Fruit fly (Drosophila melanogaster) whole organism, embryonic: ENCODE results near the gene CG13029.

ENCODE experiments used
- Abd-B ChIP-seq: fragments of 200-800 bp; sonication (Bioruptor generic); optimal IDR thresholded peaks from 2 replicates; lab custom pipeline; 2018; ENCODE audit warnings: missing biosample characterization, mild to moderate bottlenecking, missing genetic modification characterization, moderate library complexity
- Atf-2 ChIP-seq: fragments of 200-800 bp; sonication (Bioruptor generic); optimal IDR thresholded peaks from 2 replicates; lab custom pipeline; 2016; ENCODE audit warnings: missing biosample characterization, missing genetic modification characterization
- Bteb2 ChIP-seq: fragments of 200-800 bp; sonication (Bioruptor generic); optimal IDR thresholded peaks from 2 replicates; lab custom pipeline; 2016; ENCODE audit warnings: missing biosample characterization, missing genetic modification characterization
- C15 ChIP-seq: fragments of 200-800 bp; sonication (Bioruptor generic); IDR thresholded peaks from 3 replicates; pipeline ENCODE4 v1.3.6; 2022; ENCODE audit warnings: missing biosample characterization, missing genetic modification characterization
- CG10209 ChIP-seq: fragments of 200-800 bp; sonication (Bioruptor generic); optimal IDR thresholded peaks from 3 replicates; lab custom pipeline; 2017; ENCODE audit warnings: missing biosample characterization, mild to moderate bottlenecking, missing genetic modification characterization, missing genetic modification reagents
- CG11247 ChIP-seq: fragments of 200-800 bp; sonication (Bioruptor generic); IDR thresholded peaks from 2 replicates; pipeline ENCODE4 v1.3.6; 2022; ENCODE audit warnings: missing biosample characterization, missing genetic modification characterization
- CG12659 ChIP-seq: fragments of 200-800 bp; sonication (Bioruptor generic); optimal IDR thresholded peaks from 3 replicates; lab custom pipeline; 2017; ENCODE audit warnings: mild to moderate bottlenecking, missing biosample characterization, missing genetic modification reagents, missing genetic modification characterization
- CG12942 ChIP-seq: fragments of 200-800 bp; sonication (Bioruptor generic); optimal IDR thresholded peaks from 3 replicates; lab custom pipeline; 2016; ENCODE audit warnings: missing biosample characterization, missing genetic modification characterization
- CG13123 ChIP-seq: fragments of 200-800 bp; sonication (Bioruptor generic); optimal IDR thresholded peaks from 2 replicates; lab custom pipeline; 2016; ENCODE audit warnings: missing biosample characterization, missing genetic modification characterization
- CG14860 ChIP-seq: fragments of 200-800 bp; sonication (Bioruptor generic); IDR thresholded peaks from 3 replicates; pipeline ENCODE4 v1.3.6; 2022; ENCODE audit warnings: missing biosample characterization, missing genetic modification characterization; ENCODE audit not compliant: partially characterized antibody
- CG15011 ChIP-seq: fragments of 200-800 bp; sonication (Bioruptor generic); optimal IDR thresholded peaks from 3 replicates; lab custom pipeline; 2018; ENCODE audit warnings: missing biosample characterization, mild to moderate bottlenecking, missing genetic modification characterization
- CG15479 ChIP-seq: fragments of 200-800 bp; sonication (Bioruptor generic); optimal IDR thresholded peaks from 3 replicates; lab custom pipeline; 2019; ENCODE audit warnings: missing biosample characterization, mild to moderate bottlenecking, missing genetic modification characterization, moderate library complexity
- CG2116 ChIP-seq: fragments of 200-800 bp; sonication (Bioruptor generic); optimal IDR thresholded peaks from 3 replicates; lab custom pipeline; 2018; ENCODE audit warnings: missing biosample characterization, mild to moderate bottlenecking, missing genetic modification characterization
- CG2712 ChIP-seq: fragments of 200-800 bp; optimal IDR thresholded peaks from 3 replicates; lab custom pipeline; 2019; ENCODE audit warnings: missing biosample characterization, mild to moderate bottlenecking, missing genetic modification characterization, moderate library complexity
- CG4854 ChIP-seq: fragments of 200-800 bp; sonication (Bioruptor generic); optimal IDR thresholded peaks from 2 replicates; lab custom pipeline; 2016; ENCODE audit warnings: missing biosample characterization, missing genetic modification characterization, inconsistent platforms
- CG6689 ChIP-seq: fragments of 200-800 bp; sonication (Bioruptor generic); IDR thresholded peaks from 2 replicates; pipeline ENCODE4 v1.3.6; 2022; ENCODE audit warnings: missing biosample characterization, missing genetic modification characterization
- CG7271 ChIP-seq: fragments of 200-800 bp; sonication (Bioruptor generic); optimal IDR thresholded peaks from 2 replicates; lab custom pipeline; 2018; ENCODE audit warnings: missing biosample characterization, mild to moderate bottlenecking, missing genetic modification characterization, moderate library complexity
- CG7928 ChIP-seq: fragments of 200-800 bp; sonication (Bioruptor generic); optimal IDR thresholded peaks from 2 replicates; lab custom pipeline; 2017; ENCODE audit warnings: missing biosample characterization, mild to moderate bottlenecking, missing genetic modification characterization
- CG8290 ChIP-seq, 3 experiments: fragments of 200-800 bp; sonication (Bioruptor generic); optimal IDR thresholded peaks; 2 replicates each; lab custom pipeline; 2016 to 2019; ENCODE audit warnings: missing biosample characterization in 3 of 3, missing genetic modification characterization in 3 of 3, mild to moderate bottlenecking in 2 of 3, moderate library complexity in 1 of 3
- Camta ChIP-seq: fragments of 200-800 bp; sonication (Bioruptor generic); optimal IDR thresholded peaks from 2 replicates; lab custom pipeline; 2016; ENCODE audit warnings: missing biosample characterization, missing genetic modification characterization
- D ChIP-seq, 2 experiments: fragments of 200-800 bp in 1 of 2; fragments of >200 bp in 1 of 2; sonication (Bioruptor generic) in 1 of 2; optimal IDR thresholded peaks; 2 replicates in 1 of 2; 3 replicates in 1 of 2; lab custom pipeline; 2017; ENCODE audit warnings: mild to moderate bottlenecking in 1 of 2, missing biosample characterization in 1 of 2, missing genetic modification characterization in 1 of 2, missing genetic modification reagents in 1 of 2
- E2f2 ChIP-seq: fragments of 200-800 bp; sonication (Bioruptor generic); IDR thresholded peaks from 2 replicates; pipeline ENCODE4 v1.3.6; 2022; ENCODE audit warnings: missing biosample characterization, missing genetic modification characterization
- Hmx ChIP-seq: fragments of 200-800 bp; sonication (Bioruptor generic); optimal IDR thresholded peaks from 2 replicates; lab custom pipeline; 2016; ENCODE audit warnings: missing biosample characterization, missing genetic modification characterization
- Hr3 ChIP-seq: fragments of 200-800 bp; sonication (Bioruptor generic); optimal IDR thresholded peaks from 3 replicates; lab custom pipeline; 2016; ENCODE audit warnings: missing biosample characterization, missing genetic modification characterization
- Hr78 ChIP-seq, 2 experiments: fragments of 200-800 bp in 1 of 2; fragments of >200 bp in 1 of 2; sonication (Bioruptor generic) in 1 of 2; optimal IDR thresholded peaks; 2 replicates each; lab custom pipeline; 2017 to 2019; ENCODE audit warnings: missing biosample characterization in 2 of 2, missing genetic modification characterization in 2 of 2, mild to moderate bottlenecking in 1 of 2, moderate library complexity in 1 of 2
- Mrtf ChIP-seq: fragments of 200-800 bp; sonication (Bioruptor generic); IDR thresholded peaks from 3 replicates; pipeline ENCODE4 v1.3.6; 2022; ENCODE audit warnings: missing biosample characterization, missing genetic modification characterization
- Oli ChIP-seq: fragments of 200-800 bp; sonication (Bioruptor generic); optimal IDR thresholded peaks from 2 replicates; lab custom pipeline; 2018; ENCODE audit warnings: missing biosample characterization, mild to moderate bottlenecking, missing genetic modification characterization, moderate library complexity
- Poxn ChIP-seq: fragments of 200-800 bp; sonication (Bioruptor generic); IDR thresholded peaks from 2 replicates; pipeline ENCODE4 v1.3.6; 2022; ENCODE audit warnings: missing biosample characterization, missing genetic modification characterization
- Stat92E ChIP-seq, 3 experiments: fragments of >200 bp in 2 of 3; fragments of 200-800 bp in 1 of 3; sonication (Bioruptor generic) in 1 of 3; optimal IDR thresholded peaks; 2 replicates each; lab custom pipeline; 2017 to 2019; ENCODE audit warnings: missing biosample characterization in 3 of 3, missing genetic modification characterization in 3 of 3, mild to moderate bottlenecking in 1 of 3, moderate library complexity in 1 of 3
- ash1 ChIP-seq: fragments of 200-800 bp; sonication (Bioruptor generic); optimal IDR thresholded peaks from 2 replicates; lab custom pipeline; 2018; ENCODE audit warnings: missing biosample characterization, mild to moderate bottlenecking, missing genetic modification characterization
- bcd ChIP-seq: fragments of 200-800 bp; sonication (Bioruptor generic); optimal IDR thresholded peaks from 2 replicates; lab custom pipeline; 2017; ENCODE audit warnings: missing biosample characterization, mild to moderate bottlenecking, missing genetic modification characterization
- caup ChIP-seq: fragments of 200-800 bp; sonication (Bioruptor generic); optimal IDR thresholded peaks from 3 replicates; lab custom pipeline; 2017; ENCODE audit warnings: missing biosample characterization, mild to moderate bottlenecking, missing genetic modification characterization, moderate library complexity; ENCODE audit not compliant: severe bottlenecking
- chif ChIP-seq, 2 experiments: fragments of 200-800 bp; sonication (Bioruptor generic); optimal IDR thresholded peaks; 3 replicates each; lab custom pipeline; 2016; ENCODE audit warnings: missing biosample characterization in 2 of 2, missing genetic modification characterization in 2 of 2
- ci ChIP-seq: fragments of 200-800 bp; sonication (Bioruptor generic); IDR thresholded peaks from 3 replicates; pipeline ENCODE4 v1.3.6; 2022; ENCODE audit warnings: missing biosample characterization, missing genetic modification characterization
- cwo ChIP-seq: fragments of 200-800 bp; sonication (Bioruptor generic); optimal IDR thresholded peaks from 3 replicates; lab custom pipeline; 2017; ENCODE audit warnings: missing biosample characterization, missing genetic modification characterization, mild to moderate bottlenecking, moderate library complexity, missing genetic modification reagents
- dati ChIP-seq: fragments of 200-800 bp; sonication (Bioruptor generic); IDR thresholded peaks from 2 replicates; pipeline ENCODE4 v1.3.6; 2022; ENCODE audit warnings: missing biosample characterization, missing genetic modification characterization
- hbn ChIP-seq: fragments of 200-800 bp; sonication (Bioruptor generic); IDR thresholded peaks from 2 replicates; pipeline ENCODE4 v1.3.6; 2022; ENCODE audit warnings: missing biosample characterization, missing genetic modification characterization; ENCODE audit not compliant: partially characterized antibody
- ind ChIP-seq: fragments of 200-800 bp; sonication (Bioruptor generic); optimal IDR thresholded peaks from 3 replicates; lab custom pipeline; 2016; ENCODE audit warnings: missing biosample characterization, missing genetic modification characterization
- odd ChIP-seq: fragments of 200-800 bp; sonication (Bioruptor generic); optimal IDR thresholded peaks from 2 replicates; lab custom pipeline; 2017; ENCODE audit warnings: missing biosample characterization, mild to moderate bottlenecking, missing genetic modification characterization
- p53 ChIP-seq: fragments of 200-800 bp; sonication (Bioruptor generic); optimal IDR thresholded peaks from 2 replicates; lab custom pipeline; 2016; ENCODE audit warnings: missing biosample characterization, missing genetic modification characterization
- prd ChIP-seq, 3 experiments: fragments of >200 bp in 2 of 3; fragments of 200-800 bp in 1 of 3; sonication (Bioruptor generic) in 1 of 3; optimal IDR thresholded peaks in 2 of 3; IDR thresholded peaks in 1 of 3; 2 replicates in 2 of 3; 3 replicates in 1 of 3; pipeline versions ENCODE4 v1.3.6 to Lab custom; 2017 to 2022; ENCODE audit warnings: missing biosample characterization in 1 of 3, missing genetic modification characterization in 1 of 3
- ranshi ChIP-seq: fragments of 200-800 bp; sonication (Bioruptor generic); IDR thresholded peaks from 2 replicates; pipeline ENCODE4 v1.3.6; 2022; ENCODE audit warnings: missing biosample characterization, missing genetic modification characterization
- sr ChIP-seq: fragments of 200-800 bp; sonication (Bioruptor generic); IDR thresholded peaks from 3 replicates; pipeline ENCODE4 v1.3.6; 2022; ENCODE audit warnings: missing biosample characterization, missing genetic modification characterization
- ssp ChIP-seq: fragments of 200-800 bp; sonication (Bioruptor generic); IDR thresholded peaks from 2 replicates; pipeline ENCODE4 v1.3.6; 2022; ENCODE audit warnings: missing biosample characterization, missing genetic modification characterization
- trem ChIP-seq: fragments of 200-800 bp; optimal IDR thresholded peaks from 3 replicates; lab custom pipeline; 2019; ENCODE audit warnings: missing biosample characterization, mild to moderate bottlenecking, missing genetic modification characterization, moderate library complexity
- tx ChIP-seq: fragments of 200-800 bp; sonication (Bioruptor generic); optimal IDR thresholded peaks from 2 replicates; lab custom pipeline; 2016; ENCODE audit warnings: missing biosample characterization, missing genetic modification characterization

CG13029 gene

dm6 chr3L:16890650-16891336 is 30.4 kb downstream of the CG13029 start (continued):
- TF ChIP-seq caup (GFP tag; lab: Kevin White, UChicago) (peak; percentile 72), ranshi (GFP tag; lab: Robert Waterston, UW) (peak; percentile 93), CG11247 (GFP tag; lab: Robert Waterston, UW) (peak; percentile 80), bcd (peak; percentile 89), CG12659 (GFP tag; lab: Kevin White, UChicago) (peak; percentile 88), Camta (GFP tag; lab: Kevin White, UChicago) (peak; percentile 92), D (optimal IDR thresholded peaks at IDR 0.05; lab: Kevin White, UChicago) (no peak), D (GFP tag; optimal IDR thresholded peaks at IDR 0.05; lab: Kevin White, UChicago) (peak; percentile 94), Stat92E (GFP tag; optimal IDR thresholded peaks at IDR 0.05; lab: Kevin White, UChicago) (peak in 1 of 3 experiments; percentile 62), ind (GFP tag; lab: Kevin White, UChicago) (peak; percentile 87), CG14860 (GFP tag; lab: Robert Waterston, UW) (no peak), trem (tag; lab: Kevin White, UChicago) (peak; percentile 84), CG4854 (GFP tag; lab: Kevin White, UChicago) (peak; percentile 68), sr (peak; percentile 81; the same call in 2 of the 3 replicates), CG2116 (peak; percentile 54), CG7928 (GFP tag; lab: Kevin White, UChicago) (peak; percentile 51), Abd-B (peak; percentile 84), Oli (peak; percentile 94), CG13123 (GFP tag; lab: Kevin White, UChicago) (peak; percentile 84), C15 (GFP tag; lab: Robert Waterston, UW) (no peak; the same call in 2 of the 3 replicates), dati (GFP tag; lab: Robert Waterston, UW) (peak; percentile 83), Atf-2 (peak; percentile 88), ash1 (GFP tag; lab: Kevin White, UChicago) (no peak), Hr78 (GFP tag; optimal IDR thresholded peaks at IDR 0.05; lab: Kevin White, UChicago) (peak in 1 of 2 experiments; percentile 88), CG6689 (GFP tag; lab: Robert Waterston, UW) (peak; percentile 92), p53 (peak; percentile 74), odd (GFP tag; lab: Kevin White, UChicago) (peak; percentile 79), cwo (GFP tag; lab: Kevin White, UChicago) (peak; percentile 81), CG15011 (GFP tag; lab: Kevin White, UChicago) (peak; percentile 76), tx (peak; percentile 81), Poxn (GFP tag; lab: Robert Waterston, UW) (0 out of 2 replicates have a peak, but pooled peaks have one; percentile 17), chif (GFP tag; optimal IDR thresholded peaks at IDR 0.05; lab: Kevin White, UChicago) (peak; percentile 85 to 91), CG2712 (tag; lab: Kevin White, UChicago) (peak; percentile 94), hbn (GFP tag; lab: Robert Waterston, UW) (no peak), ssp (GFP tag; lab: Robert Waterston, UW) (peak; percentile 86), Bteb2 (GFP tag; lab: Kevin White, UChicago) (peak; percentile 71), Hmx (GFP tag; lab: Kevin White, UChicago) (peak; percentile 13), CG10209 (GFP tag; lab: Kevin White, UChicago) (peak; percentile 86), Hr3 (GFP tag; lab: Kevin White, UChicago) (peak; percentile 88), E2f2 (GFP tag; lab: Robert Waterston, UW) (peak; percentile 74; the same call in 1 of the 2 replicates), CG7271 (tag; lab: Kevin White, UChicago) (peak; percentile 69), CG8290 (GFP tag; optimal IDR thresholded peaks at IDR 0.05; lab: Kevin White, UChicago) (peak; percentile 67), CG8290 (tag; optimal IDR thresholded peaks at IDR 0.05; lab: Kevin White, UChicago) (peak in 1 of 2 experiments; percentile 68), CG12942 (GFP tag; lab: Kevin White, UChicago) (peak; percentile 81), Mrtf (GFP tag; lab: Robert Waterston, UW) (peak; percentile 83), CG15479 (GFP tag; lab: Kevin White, UChicago) (peak; percentile 50), ci (GFP tag; lab: Robert Waterston, UW) (peak; percentile 98), prd (optimal IDR thresholded peaks at IDR 0.05; lab: Kevin White, UChicago) (no peak), prd (GFP tag; IDR thresholded peaks at IDR 0.05; lab: Robert Waterston, UW) (peak; percentile 93)
